Worm (Caenorhabditis elegans): ENCODE data around the gene nas-24.

ce11 chrV:13771209-13771608 is 2.0 kb downstream of the nas-24 start, which contains the start of gene F20G2.5:
- TF ChIP-seq nhr-76 (tag; optimal IDR thresholded peaks at IDR 0.05) (no peak), mep-1 (tag; optimal IDR thresholded peaks at IDR 0.05) (no peak), nhr-2 (tag; optimal IDR thresholded peaks at IDR 0.05) (no peak), lsy-2 (tag; optimal IDR thresholded peaks at IDR 0.05) (no peak), ztf-11 (tag; optimal IDR thresholded peaks at IDR 0.05) (no peak), ceh-83 (GFP tag; optimal IDR thresholded peaks at IDR 0.05) (no peak), M03D4.4 (tag; optimal IDR thresholded peaks at IDR 0.05) (no peak), unc-62 (GFP tag; optimal IDR thresholded peaks at IDR 0.05) (no peak), nhr-12 (tag; optimal IDR thresholded peaks at IDR 0.05) (no peak), ces-1 (GFP tag; optimal IDR thresholded peaks at IDR 0.05) (no peak), unc-39 (tag; optimal IDR thresholded peaks at IDR 0.05) (no peak), snpc-4 (tag; optimal IDR thresholded peaks at IDR 0.05) (no peak), pha-4 (tag; optimal IDR thresholded peaks at IDR 0.05) (no peak)
